Worm (Caenorhabditis elegans) whole organism, young adult: ENCODE data around the gene spig-9.

ENCODE experiments used
- F37B4.10 ChIP-seq: fragments of 200-800 bp; sonication (Bioruptor generic); IDR thresholded peaks from 2 replicates; pipeline ENCODE4 v1.3.6; 2022; ENCODE audit warnings: missing genetic modification characterization, missing compliant biosample characterization
- attf-5 ChIP-seq: fragments of 200-800 bp; sonication (Bioruptor generic); optimal IDR thresholded peaks from 2 replicates; lab custom pipeline; 2018; ENCODE audit warnings: mild to moderate bottlenecking, missing genetic modification characterization, missing compliant biosample characterization
- ets-4 ChIP-seq: fragments of 200-800 bp; sonication (Bioruptor generic); optimal IDR thresholded peaks from 2 replicates; lab custom pipeline; 2018; ENCODE audit warnings: mild to moderate bottlenecking, missing genetic modification characterization, missing compliant biosample characterization
- lag-1 ChIP-seq: fragments of 200-800 bp; sonication (Bioruptor generic); IDR thresholded peaks from 2 replicates; pipeline ENCODE4 v1.3.6; 2022; ENCODE audit warnings: missing genetic modification reagents, missing genetic modification characterization, missing compliant biosample characterization
- lin-35 ChIP-seq, 3 experiments: fragments of 150-350 bp in 2 of 3; sonication (generic microtip) in 1 of 3; optimal IDR thresholded peaks; 2 replicates each; lab custom pipeline; 2014 to 2018; ENCODE audit warnings: missing biosample characterization in 3 of 3, missing genetic modification characterization in 3 of 3, missing genetic modification reagents in 3 of 3
- madf-10 ChIP-seq: sonication (generic microtip); optimal IDR thresholded peaks from 2 replicates; lab custom pipeline; 2016; ENCODE audit warnings: mild to moderate bottlenecking, missing genetic modification characterization, missing compliant biosample characterization
- nfya-2 ChIP-seq: fragments of 200-800 bp; sonication (Bioruptor generic); IDR thresholded peaks from 2 replicates; pipeline ENCODE4 v1.3.6; 2022; ENCODE audit warnings: missing genetic modification reagents, missing genetic modification characterization, missing compliant biosample characterization
- nhr-80 ChIP-seq: sonication (generic microtip); optimal IDR thresholded peaks from 2 replicates; lab custom pipeline; 2016; ENCODE audit warnings: missing genetic modification characterization, missing compliant biosample characterization
- snpc-3.4 ChIP-seq: sonication (generic microtip); optimal IDR thresholded peaks from 2 replicates; lab custom pipeline; 2017; ENCODE audit warnings: missing genetic modification characterization, mild to moderate bottlenecking, missing compliant biosample characterization, antibody characterized with exemption, moderate library complexity, missing genotype, missing genetic modification reagents

- TF ChIP-seq madf-10 (tag; lab: Kevin White, UChicago) (no peak), attf-5 (no peak), nfya-2 (GFP tag; lab: Robert Waterston, UW) (no peak), lag-1 (GFP tag; lab: Robert Waterston, UW) (no peak), snpc-3.4 (tag; lab: Kevin White, UChicago) (no peak), ets-4 (no peak), nhr-80 (tag; lab: Kevin White, UChicago) (no peak), lin-35 (GFP tag; optimal IDR thresholded peaks at IDR 0.05; lab: Kevin White, UChicago) (no peak), F37B4.10 (GFP tag; lab: Robert Waterston, UW) (no peak)
Measured at ce11 chrV:13600882-13601281, 10.8 kb downstream of the spig-9 start, which contains the start of gene rdy-2.
